Worm (Caenorhabditis elegans): ENCODE results near the gene F59C12.4.

DNA sequence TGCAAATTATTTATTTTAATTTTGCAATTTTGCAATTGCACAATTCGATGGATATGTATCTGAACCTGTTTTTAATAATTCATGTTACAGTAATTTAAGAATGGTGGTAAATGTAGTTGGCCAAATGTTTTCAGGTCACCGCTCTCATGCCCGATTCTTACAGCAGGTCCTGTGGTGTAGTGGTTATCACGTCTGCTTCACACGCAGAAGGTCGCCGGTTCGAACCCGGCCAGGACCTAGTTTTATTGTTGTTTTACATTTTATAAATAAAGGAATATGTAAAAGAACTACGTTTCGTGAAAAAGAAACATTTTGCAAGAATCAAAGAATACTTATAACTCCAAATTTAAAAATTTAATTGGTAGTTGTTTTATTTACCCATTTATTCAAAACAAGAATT lies 12.2 kb downstream of the F59C12.4 start:
- no peak for TF ChIP-seq akir-1 (GFP tag; optimal IDR thresholded peaks at IDR 0.05)
- TF ChIP-seq snpc-4 (GFP tag; optimal IDR thresholded peaks at IDR 0.05) = peak; percentile 20
- TF ChIP-seq snpc-4 (tag; optimal IDR thresholded peaks at IDR 0.05) = peak in 1 of 4 experiments; percentile 69
- no peak for TF ChIP-seq rec-8 (tag; optimal IDR thresholded peaks at IDR 0.05)
- TF ChIP-seq athp-1 (tag; optimal IDR thresholded peaks at IDR 0.05) = no peak
- no peak for TF ChIP-seq ceh-100 (GFP tag; IDR thresholded peaks at IDR 0.05)
- TF ChIP-seq ama-1 (optimal IDR thresholded peaks at IDR 0.05) = no peak
- peak in 1 of 2 experiments; percentile 27 for TF ChIP-seq ama-1 (GFP tag; optimal IDR thresholded peaks at IDR 0.05)
- TF ChIP-seq lin-54 (GFP tag; optimal IDR thresholded peaks at IDR 0.05) = no peak
- no peak for TF ChIP-seq ets-4 (GFP tag; optimal IDR thresholded peaks at IDR 0.05)
- TF ChIP-seq dpff-1 (tag; optimal IDR thresholded peaks at IDR 0.05) = no peak
